Worm (Caenorhabditis elegans) whole organism, L4/young adult: ENCODE data around the gene math-34.

Experiments used
- dao-5 ChIP-seq: sonication (generic microtip); optimal IDR thresholded peaks from 2 replicates; lab custom pipeline; 2016; ENCODE audit warnings: missing genotype, missing genetic modification characterization, moderate library complexity, missing compliant biosample characterization
- him-1 ChIP-seq: sonication (generic microtip); optimal IDR thresholded peaks from 2 replicates; lab custom pipeline; 2016; ENCODE audit warnings: missing genotype, missing genetic modification reagents, missing genetic modification characterization, missing compliant biosample characterization

DNA sequence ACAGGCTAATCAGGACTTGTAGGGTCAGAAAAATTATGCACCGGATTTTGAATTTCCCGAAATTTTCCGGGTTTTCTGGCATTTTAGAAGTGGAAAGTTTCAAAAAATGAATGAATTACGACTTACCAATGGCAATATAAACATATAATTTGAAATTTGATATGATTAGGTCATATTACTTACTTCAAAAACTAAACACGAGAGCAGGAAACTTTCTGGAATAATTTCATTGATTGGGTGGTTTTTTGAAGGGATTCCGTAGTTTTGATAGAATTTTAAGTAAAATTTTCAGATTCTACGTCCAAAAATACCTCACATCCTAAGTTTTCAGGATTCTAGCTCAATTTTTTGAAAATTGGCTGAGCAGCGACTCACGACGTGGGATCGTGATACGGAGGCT, 46.7 kb downstream of the math-34 start, which contains the start of gene K02E7.11:
- TF ChIP-seq him-1 (tag; lab: Kevin White, UChicago) (no peak), dao-5 (tag; lab: Kevin White, UChicago) (no peak)
